Worm (Caenorhabditis elegans) whole organism, early embryonic: Measurements from ENCODE around the gene C08F11.3.

Experiments
- aly-1 ChIP-seq: sonication (generic microtip); optimal IDR thresholded peaks from 2 replicates; lab custom pipeline; 2016; ENCODE audit warnings: missing genetic modification characterization, missing compliant biosample characterization
- ama-1 ChIP-seq: fragments of 150-350 bp; optimal IDR thresholded peaks from 2 replicates; lab custom pipeline; 2014
- ceh-36 ChIP-seq: sonication (generic microtip); optimal IDR thresholded peaks from 2 replicates; lab custom pipeline; 2016; ENCODE audit warnings: missing genetic modification characterization, inconsistent platforms, missing compliant biosample characterization
- ets-7 ChIP-seq: sonication (generic microtip); optimal IDR thresholded peaks from 2 replicates; lab custom pipeline; 2016; ENCODE audit warnings: missing genotype, missing genetic modification characterization, missing compliant biosample characterization
- flt-1 ChIP-seq: fragments of 200-800 bp; sonication (Bioruptor generic); IDR thresholded peaks from 2 replicates; pipeline ENCODE4 v1.3.6; 2022; ENCODE audit warnings: missing genetic modification characterization, missing compliant biosample characterization
- hnd-1 ChIP-seq: sonication (generic microtip); optimal IDR thresholded peaks from 2 replicates; lab custom pipeline; 2016; ENCODE audit warnings: missing genetic modification characterization, missing compliant biosample characterization
- pes-1 ChIP-seq: fragments of 200-800 bp; sonication (Bioruptor generic); IDR thresholded peaks from 2 replicates; pipeline ENCODE4 v1.3.6; 2022; ENCODE audit warnings: missing genetic modification reagents, missing genetic modification characterization, missing compliant biosample characterization
- scrt-1 ChIP-seq: fragments of 200-800 bp; sonication (Bioruptor generic); IDR thresholded peaks from 2 replicates; pipeline ENCODE4 v1.3.6; 2022; ENCODE audit warnings: missing genetic modification characterization, missing compliant biosample characterization
- tbx-37 ChIP-seq: fragments of 200-800 bp; sonication (Bioruptor generic); conservative IDR thresholded peaks from 2 replicates; pipeline ENCODE4 v1.3.6; 2022; ENCODE audit warnings: missing genetic modification reagents, missing genetic modification characterization, missing compliant biosample characterization
- tra-4 ChIP-seq: sonication (generic microtip); optimal IDR thresholded peaks from 2 replicates; lab custom pipeline; 2017; ENCODE audit warnings: missing genetic modification characterization, missing compliant biosample characterization

- TF ChIP-seq tbx-37 (GFP tag; lab: Robert Waterston, UW) (no peak), ceh-36 (tag; lab: Kevin White, UChicago) (no peak), ama-1 (lab: Kevin White, UChicago) (no peak), flt-1 (GFP tag; lab: Robert Waterston, UW) (no peak), ets-7 (tag; lab: Kevin White, UChicago) (no peak), aly-1 (tag; lab: Kevin White, UChicago) (no peak), scrt-1 (no peak), pes-1 (GFP tag; lab: Robert Waterston, UW) (no peak), hnd-1 (no peak), tra-4 (no peak)
These were observed 13.3 kb downstream of the C08F11.3 start for ce11 chrIV:13632613-13633012.
